Worm (Caenorhabditis elegans) whole organism, L2 larva: ENCODE measurements around the gene C04H4.1.

Experiments used
- R02D3.7 ChIP-seq: fragments of 150-350 bp; optimal IDR thresholded peaks from 2 replicates; lab custom pipeline; 2014; ENCODE audit warnings: missing biosample characterization, missing genetic modification characterization
- egl-27 ChIP-seq: sonication (generic microtip); optimal IDR thresholded peaks from 3 replicates; lab custom pipeline; 2017; ENCODE audit warnings: missing biosample characterization, missing genetic modification reagents, missing genetic modification characterization
- nhr-11 ChIP-seq: fragments of 150-350 bp; optimal IDR thresholded peaks from 2 replicates; lab custom pipeline; 2014; ENCODE audit warnings: missing biosample characterization, missing genetic modification characterization
- nhr-12 ChIP-seq: fragments of 150-350 bp; optimal IDR thresholded peaks from 2 replicates; lab custom pipeline; 2014; ENCODE audit warnings: missing biosample characterization, missing genetic modification characterization
- nhr-77 ChIP-seq: fragments of 150-350 bp; optimal IDR thresholded peaks from 2 replicates; lab custom pipeline; 2014; ENCODE audit warnings: missing biosample characterization, missing genetic modification characterization
- unc-39 ChIP-seq: fragments of 150-350 bp; optimal IDR thresholded peaks from 2 replicates; lab custom pipeline; 2014; ENCODE audit warnings: missing biosample characterization, missing genetic modification characterization

DNA sequence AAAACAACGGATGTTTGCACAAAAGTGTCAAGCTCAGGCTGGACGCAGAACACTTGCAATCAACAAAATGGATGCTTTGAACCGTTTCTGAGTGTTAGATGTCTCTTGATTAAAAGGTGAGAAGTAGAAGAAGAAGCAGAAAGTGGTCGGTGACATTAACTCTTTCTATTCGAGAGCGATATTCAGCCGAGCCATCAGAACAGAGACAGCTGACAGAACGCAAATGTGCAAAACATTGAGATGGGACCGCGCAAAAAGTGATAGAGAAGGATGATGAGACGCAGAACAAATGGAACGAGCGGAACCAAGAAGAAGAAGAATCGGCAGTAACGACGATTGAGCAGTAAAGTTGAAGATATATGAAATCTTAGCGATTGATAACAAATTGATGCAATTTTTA is 23.0 kb upstream of the C04H4.1 start:
- TF ChIP-seq unc-39: no peak
- TF ChIP-seq nhr-11 (tag; lab: Kevin White, UChicago): no peak
- TF ChIP-seq egl-27 (tag; lab: Kevin White, UChicago): no peak
- no peak for TF ChIP-seq R02D3.7
- no peak for TF ChIP-seq nhr-77 (tag; lab: Kevin White, UChicago)
- no peak for TF ChIP-seq nhr-12 (tag; lab: Kevin White, UChicago)
